Worm (Caenorhabditis elegans) whole organism, L2 larva: ENCODE results near the gene K03H1.7.

Source experiments
- ama-1 ChIP-seq: fragments of 150-350 bp; optimal IDR thresholded peaks from 2 replicates; lab custom pipeline; 2018; ENCODE audit warnings: inconsistent platforms
- lsy-2 ChIP-seq, 2 experiments: fragments of 150-350 bp in 1 of 2; sonication (generic microtip) in 1 of 2; optimal IDR thresholded peaks; 2 replicates each; lab custom pipeline; 2014 to 2017; ENCODE audit warnings: missing biosample characterization in 2 of 2, missing genetic modification characterization in 2 of 2
- skn-1 ChIP-seq: sonication (generic microtip); optimal IDR thresholded peaks from 2 replicates; lab custom pipeline; 2017; ENCODE audit warnings: missing biosample characterization, missing genetic modification characterization
- snpc-4 ChIP-seq: fragments of 150-350 bp; optimal IDR thresholded peaks from 2 replicates; lab custom pipeline; 2014; ENCODE audit warnings: missing biosample characterization, missing genetic modification characterization
- unc-62 ChIP-seq: fragments of 150-350 bp; optimal IDR thresholded peaks from 2 replicates; lab custom pipeline; 2014; ENCODE audit warnings: missing biosample characterization, missing genetic modification reagents, missing genetic modification characterization
- ztf-11 ChIP-seq: sonication (generic microtip); optimal IDR thresholded peaks from 2 replicates; lab custom pipeline; 2017; ENCODE audit warnings: missing biosample characterization, missing genetic modification characterization

DNA sequence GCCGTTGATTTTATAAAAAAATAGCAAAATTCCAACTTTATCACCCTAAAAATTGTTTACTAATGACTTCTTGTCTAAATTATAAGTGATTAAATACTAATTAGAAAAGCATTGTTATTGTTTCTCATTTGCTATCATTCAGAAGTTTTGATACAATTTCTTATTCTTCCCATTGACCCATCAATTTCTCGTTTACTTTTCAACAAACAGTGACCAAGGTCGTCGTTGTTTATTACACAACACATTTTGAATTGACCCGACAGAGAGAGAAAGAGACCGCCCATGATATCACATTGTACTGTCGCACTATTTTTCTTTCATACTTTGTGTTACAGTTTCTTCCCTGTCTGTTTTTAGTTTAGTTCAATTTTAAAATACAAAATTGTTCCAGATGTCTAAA lies 19.8 kb upstream of the K03H1.7 start, which contains the start of gene ttr-2:
- TF ChIP-seq unc-62 (GFP tag; lab: Kevin White, UChicago) (no peak), lsy-2 (tag; optimal IDR thresholded peaks at IDR 0.05; lab: Kevin White, UChicago) (no peak), ztf-11 (tag; lab: Kevin White, UChicago) (no peak), ama-1 (lab: Kevin White, UChicago) (no peak), snpc-4 (tag; lab: Kevin White, UChicago) (no peak), skn-1 (tag; lab: Kevin White, UChicago) (no peak)
